Worm (Caenorhabditis elegans): ENCODE measurements around the gene F59B10.4.

DNA sequence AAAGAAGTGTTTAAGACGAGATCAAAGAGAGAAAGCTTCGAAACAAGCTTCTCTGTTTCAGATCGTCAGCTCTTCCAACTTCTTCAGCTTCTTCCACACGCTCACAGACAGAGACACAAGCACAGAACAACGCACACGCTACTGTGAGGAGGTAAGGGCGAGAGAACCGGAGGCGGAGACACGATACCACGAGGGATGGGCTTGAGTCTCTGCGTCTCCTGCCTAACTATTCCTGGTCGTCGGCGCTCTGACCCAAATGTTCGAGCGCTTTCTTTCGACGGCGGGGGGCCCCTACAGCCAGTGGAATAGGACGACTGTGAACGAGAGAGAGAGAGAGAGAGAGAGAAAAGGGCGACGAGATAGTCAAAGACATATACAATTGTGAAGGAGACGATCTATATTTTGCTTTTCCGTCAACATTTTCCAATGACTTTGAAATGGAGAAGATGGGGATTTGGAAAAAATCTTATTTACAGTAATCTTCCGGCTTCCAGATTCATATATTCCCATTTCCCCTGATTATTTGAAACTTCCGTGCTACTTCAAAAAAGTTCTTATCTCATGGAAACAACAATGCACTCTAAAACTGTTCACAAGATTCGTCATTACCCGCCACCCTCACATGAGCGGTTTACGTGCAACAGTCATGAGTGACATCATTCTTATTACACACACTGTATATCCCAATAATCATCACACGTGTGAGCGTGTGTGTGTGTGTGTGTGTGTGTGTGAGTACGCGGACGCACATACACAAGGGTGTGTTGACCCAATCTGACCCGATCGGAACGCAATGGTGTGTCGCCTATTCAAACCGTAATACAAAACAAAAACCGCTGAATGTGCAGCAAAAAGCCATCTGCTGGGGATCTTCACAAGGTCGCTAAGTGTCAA, 30.1 kb upstream of the F59B10.4 start:
- TF ChIP-seq unc-62 (GFP tag; optimal IDR thresholded peaks at IDR 0.05) = no peak
- peak; percentile 71 to 82 for TF ChIP-seq efl-1 (optimal IDR thresholded peaks at IDR 0.05)
- peak; percentile 44 to 92 for TF ChIP-seq efl-1 (GFP tag; optimal IDR thresholded peaks at IDR 0.05 in 1 of 2)
- no peak for TF ChIP-seq hlh-17 (GFP tag; optimal IDR thresholded peaks at IDR 0.05; ENCODE audit: borderline replicate concordance)
- no peak for TF ChIP-seq pqm-1 (tag; optimal IDR thresholded peaks at IDR 0.05)
- TF ChIP-seq nhr-11 (tag; optimal IDR thresholded peaks at IDR 0.05) = peak; percentile 80
- TF ChIP-seq nhr-90 (tag; optimal IDR thresholded peaks at IDR 0.05; ENCODE audit: poor library complexity) = peak; percentile 65
- peak; percentile 94 for TF ChIP-seq lin-13 (GFP tag; optimal IDR thresholded peaks at IDR 0.05)
- TF ChIP-seq unc-130 (tag; optimal IDR thresholded peaks at IDR 0.05) = peak; percentile 22
- peak; percentile 81 to 90 for TF ChIP-seq lsy-2 (tag; optimal IDR thresholded peaks at IDR 0.05)
- TF ChIP-seq aly-2 (tag; optimal IDR thresholded peaks at IDR 0.05) = peak; percentile 16
- peak; percentile 29 for TF ChIP-seq F16B12.6 (tag; optimal IDR thresholded peaks at IDR 0.05)
- peak; percentile 96 for TF ChIP-seq nhr-71 (tag; optimal IDR thresholded peaks at IDR 0.05)

All from whole organism, L1 larva.